Worm (Caenorhabditis elegans) whole organism, late embryonic: ENCODE results near the gene T07F12.4.

Experiments
- C08G9.2 ChIP-seq: sonication (generic microtip); optimal IDR thresholded peaks from 2 replicates; lab custom pipeline; 2016; ENCODE audit warnings: mild to moderate bottlenecking, missing genetic modification characterization, moderate library complexity, missing compliant biosample characterization
- ahr-1 ChIP-seq: sonication (generic microtip); optimal IDR thresholded peaks from 2 replicates; lab custom pipeline; 2016; ENCODE audit warnings: missing genetic modification characterization, missing compliant biosample characterization
- ama-1 ChIP-seq: fragments of 150-350 bp; optimal IDR thresholded peaks from 2 replicates; lab custom pipeline; 2014
- ceh-14 ChIP-seq: sonication (generic microtip); optimal IDR thresholded peaks from 2 replicates; lab custom pipeline; 2016; ENCODE audit warnings: missing genotype, missing genetic modification characterization, missing compliant biosample characterization
- dmd-4 ChIP-seq: sonication (generic microtip); optimal IDR thresholded peaks from 2 replicates; lab custom pipeline; 2016; ENCODE audit warnings: borderline replicate concordance, missing genetic modification characterization, missing compliant biosample characterization
- ets-4 ChIP-seq: sonication (generic microtip); optimal IDR thresholded peaks from 2 replicates; lab custom pipeline; 2016; ENCODE audit warnings: missing genetic modification characterization, missing compliant biosample characterization
- fkh-10 ChIP-seq: fragments of 150-350 bp; optimal IDR thresholded peaks from 2 replicates; lab custom pipeline; 2014; ENCODE audit warnings: missing biosample characterization, missing genetic modification reagents, missing genetic modification characterization
- lin-11 ChIP-seq: fragments of 200-800 bp; sonication (Bioruptor generic); optimal IDR thresholded peaks from 2 replicates; lab custom pipeline; 2018; ENCODE audit warnings: mild to moderate bottlenecking, missing genetic modification characterization, missing compliant biosample characterization
- pat-9 ChIP-seq: fragments of 200-800 bp; sonication (Bioruptor generic); optimal IDR thresholded peaks from 2 replicates; lab custom pipeline; 2018; ENCODE audit warnings: mild to moderate bottlenecking, missing genetic modification characterization, moderate library complexity, missing compliant biosample characterization
- sox-4 ChIP-seq: sonication (generic microtip); optimal IDR thresholded peaks from 2 replicates; lab custom pipeline; 2017; ENCODE audit warnings: mild to moderate bottlenecking, missing genetic modification characterization, inconsistent platforms, missing compliant biosample characterization
- tbx-7 ChIP-seq: sonication (generic microtip); optimal IDR thresholded peaks from 2 replicates; lab custom pipeline; 2016; ENCODE audit warnings: missing genotype, missing genetic modification characterization, missing compliant biosample characterization
- unc-3 ChIP-seq, 2 experiments: fragments of 200-800 bp in 1 of 2; sonication (Bioruptor generic) in 1 of 2; sonication (generic microtip) in 1 of 2; conservative IDR thresholded peaks in 1 of 2; optimal IDR thresholded peaks in 1 of 2; 2 replicates each; pipeline versions ENCODE4 v1.3.6 to Lab custom; 2016 to 2022; ENCODE audit warnings: missing compliant biosample characterization in 2 of 2, missing genetic modification characterization in 2 of 2, missing genetic modification reagents in 1 of 2

DNA sequence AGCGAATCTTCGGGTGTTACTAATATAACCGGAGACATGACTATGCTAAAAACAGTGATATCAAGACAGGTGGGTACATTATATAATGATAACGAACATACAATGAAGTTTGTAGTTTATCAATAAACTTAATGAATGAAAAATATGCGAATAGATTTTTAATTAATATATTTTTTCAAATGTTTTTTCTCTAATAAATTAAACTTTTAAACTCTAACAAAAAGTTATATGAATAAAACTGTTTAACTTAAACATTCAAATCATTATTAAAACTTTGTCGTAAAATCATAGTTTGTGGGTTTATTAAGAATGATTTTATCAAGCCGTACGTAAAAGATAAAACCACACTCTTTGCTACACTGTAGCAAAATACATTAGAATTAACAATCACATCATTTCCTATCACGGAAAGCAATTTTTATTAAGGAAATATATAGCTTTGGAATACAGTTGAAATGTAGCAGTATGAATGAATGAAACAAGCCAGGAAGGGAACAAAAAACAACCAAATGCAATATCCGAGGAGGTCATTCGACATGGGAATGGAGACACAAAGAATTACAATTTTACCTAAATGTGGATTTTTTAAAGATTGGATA, 20.4 kb upstream of the T07F12.4 start, which contains the start of gene K05B2.4:
- TF ChIP-seq unc-3 (GFP tag; conservative IDR thresholded peaks at IDR 0.05; lab: Robert Waterston, UW) (no peak), unc-3 (tag; optimal IDR thresholded peaks at IDR 0.05; lab: Kevin White, UChicago) (no peak), dmd-4 (tag; lab: Kevin White, UChicago) (no peak), pat-9 (tag; lab: Kevin White, UChicago) (no peak), lin-11 (tag; lab: Kevin White, UChicago) (no peak), sox-4 (tag; lab: Kevin White, UChicago) (no peak), ama-1 (lab: Kevin White, UChicago) (no peak), fkh-10 (GFP tag; lab: Kevin White, UChicago) (no peak), C08G9.2 (tag; lab: Kevin White, UChicago) (no peak), ets-4 (tag; lab: Kevin White, UChicago) (no peak), ceh-14 (tag; lab: Kevin White, UChicago) (no peak), tbx-7 (tag; lab: Kevin White, UChicago) (no peak), ahr-1 (tag; lab: Kevin White, UChicago) (no peak)
